Fruit fly (Drosophila melanogaster) whole organism, wandering third instar larva: Measurements from ENCODE around the gene Mur2B.

Experiments used
- CG32264 ChIP-seq: fragments of 200-800 bp; sonication (Bioruptor generic); optimal IDR thresholded peaks from 2 replicates; lab custom pipeline; 2016; ENCODE audit warnings: missing biosample characterization, missing genetic modification characterization
- CG9705 ChIP-seq: fragments of 200-800 bp; sonication (Bioruptor generic); optimal IDR thresholded peaks from 2 replicates; lab custom pipeline; 2018; ENCODE audit warnings: missing biosample characterization, mild to moderate bottlenecking, missing genetic modification characterization
- CrebA ChIP-seq: fragments of 200-800 bp; sonication (Bioruptor generic); optimal IDR thresholded peaks from 2 replicates; lab custom pipeline; 2016; ENCODE audit warnings: missing biosample characterization, mild to moderate bottlenecking, missing genetic modification characterization, borderline replicate concordance
- GATAd ChIP-seq: sonication (Bioruptor generic); optimal IDR thresholded peaks from 2 replicates; lab custom pipeline; 2016; ENCODE audit warnings: missing biosample characterization, missing genetic modification characterization
- HLH106 ChIP-seq: fragments of 200-800 bp; optimal IDR thresholded peaks from 3 replicates; lab custom pipeline; 2019; ENCODE audit warnings: missing biosample characterization, mild to moderate bottlenecking, missing genetic modification characterization, moderate library complexity
- Hnf4 ChIP-seq: fragments of 200-800 bp; sonication (Bioruptor generic); optimal IDR thresholded peaks from 2 replicates; lab custom pipeline; 2016; ENCODE audit warnings: missing biosample characterization, mild to moderate bottlenecking, missing genetic modification characterization
- Hr78 ChIP-seq: fragments of >200 bp; optimal IDR thresholded peaks from 2 replicates; lab custom pipeline; 2017; ENCODE audit warnings: missing biosample characterization, missing genetic modification characterization
- Hr83 ChIP-seq: fragments of 200-300 bp; sonication (Bioruptor generic); optimal IDR thresholded peaks from 2 replicates; lab custom pipeline; 2016; ENCODE audit warnings: missing biosample characterization, mild to moderate bottlenecking, missing genetic modification characterization, moderate library complexity; ENCODE audit not compliant: poor library complexity, severe bottlenecking
- Jra ChIP-seq: sonication (Bioruptor generic); optimal IDR thresholded peaks from 2 replicates; lab custom pipeline; 2016; ENCODE audit warnings: missing biosample characterization, missing genetic modification characterization
- Mio ChIP-seq: sonication (Bioruptor generic); optimal IDR thresholded peaks from 2 replicates; lab custom pipeline; 2016; ENCODE audit warnings: missing biosample characterization, missing genetic modification characterization
- Myc ChIP-seq: fragments of >200 bp; optimal IDR thresholded peaks from 2 replicates; lab custom pipeline; 2017
- N ChIP-seq: fragments of >200 bp; optimal IDR thresholded peaks from 2 replicates; lab custom pipeline; 2018; ENCODE audit warnings: missing biosample characterization, missing external identifiers, missing genetic modification characterization
- Rel ChIP-seq, 2 experiments: fragments of 200-800 bp; sonication (Bioruptor generic) in 1 of 2; optimal IDR thresholded peaks; 2 replicates in 1 of 2; 3 replicates in 1 of 2; lab custom pipeline; 2016 to 2019; ENCODE audit warnings: mild to moderate bottlenecking in 2 of 2, missing biosample characterization in 2 of 2, missing genetic modification characterization in 2 of 2, moderate library complexity in 1 of 2
- Sp1 ChIP-seq: fragments of 200-800 bp; sonication (Bioruptor generic); optimal IDR thresholded peaks from 3 replicates; lab custom pipeline; 2019; ENCODE audit warnings: missing biosample characterization, mild to moderate bottlenecking, missing genetic modification characterization, moderate library complexity
- br ChIP-seq: fragments of 200-800 bp; sonication (Bioruptor generic); optimal IDR thresholded peaks from 2 replicates; lab custom pipeline; 2016; ENCODE audit warnings: missing biosample characterization, missing genetic modification characterization
- brk ChIP-seq: fragments of 200-800 bp; sonication (Bioruptor generic); optimal IDR thresholded peaks from 2 replicates; lab custom pipeline; 2016; ENCODE audit warnings: missing biosample characterization, mild to moderate bottlenecking, missing genetic modification characterization
- dl ChIP-seq, 2 experiments: fragments of 175-275, 200-275 bp in 1 of 2; fragments of 200-275 bp in 1 of 2; sonication (Bioruptor generic); optimal IDR thresholded peaks; lab custom pipeline; 2018; ENCODE audit warnings: mild to moderate bottlenecking in 2 of 2, missing biosample characterization in 2 of 2, missing genetic modification characterization in 2 of 2, moderate library complexity in 2 of 2; ENCODE audit not compliant: partially characterized antibody in 2 of 2, insufficient read depth in 1 of 2
- dmrt93B ChIP-seq: fragments of 200-800 bp; sonication (Bioruptor generic); optimal IDR thresholded peaks from 2 replicates; lab custom pipeline; 2018; ENCODE audit warnings: missing biosample characterization, mild to moderate bottlenecking, missing genetic modification characterization
- dsf ChIP-seq: sonication (Bioruptor generic); optimal IDR thresholded peaks from 2 replicates; lab custom pipeline; 2016; ENCODE audit warnings: missing biosample characterization, missing genetic modification characterization, borderline replicate concordance
- ey ChIP-seq: fragments of 200-800 bp; sonication (Bioruptor generic); optimal IDR thresholded peaks from 2 replicates; lab custom pipeline; 2016; ENCODE audit warnings: missing biosample characterization, missing genetic modification characterization
- foxo ChIP-seq, 2 experiments: fragments of 200-800 bp; sonication (Bioruptor generic); optimal IDR thresholded peaks; 2 replicates in 1 of 2; 3 replicates in 1 of 2; lab custom pipeline; 2016 to 2017; ENCODE audit warnings: missing biosample characterization in 2 of 2, missing genetic modification characterization in 2 of 2
- fru ChIP-seq: fragments of 200-800 bp; sonication (Bioruptor generic); optimal IDR thresholded peaks from 3 replicates; lab custom pipeline; 2016; ENCODE audit warnings: missing biosample characterization, mild to moderate bottlenecking, missing genetic modification characterization
- h ChIP-seq: fragments of 200-800 bp; sonication (Bioruptor generic); optimal IDR thresholded peaks from 3 replicates; lab custom pipeline; 2016; ENCODE audit warnings: missing biosample characterization, mild to moderate bottlenecking, missing genetic modification characterization
- lola ChIP-seq: fragments of >200 bp; optimal IDR thresholded peaks from 2 replicates; lab custom pipeline; 2017; ENCODE audit warnings: missing biosample characterization, missing genetic modification characterization
- pan ChIP-seq: fragments of >200 bp; optimal IDR thresholded peaks from 2 replicates; lab custom pipeline; 2017
- psq ChIP-seq: fragments of 200-800 bp; sonication (Bioruptor generic); optimal IDR thresholded peaks from 3 replicates; lab custom pipeline; 2017; ENCODE audit warnings: missing biosample characterization, mild to moderate bottlenecking, missing genetic modification characterization, moderate library complexity
- rgr ChIP-seq: fragments of 200-800 bp; sonication (Bioruptor generic); optimal IDR thresholded peaks from 3 replicates; lab custom pipeline; 2016; ENCODE audit warnings: missing biosample characterization, mild to moderate bottlenecking, missing genetic modification characterization
- sage ChIP-seq: fragments of 200-800 bp; sonication (Bioruptor generic); optimal IDR thresholded peaks from 2 replicates; lab custom pipeline; 2016; ENCODE audit warnings: missing biosample characterization, mild to moderate bottlenecking, missing genetic modification characterization
- sv ChIP-seq: fragments of 200-800 bp; sonication (Bioruptor generic); optimal IDR thresholded peaks from 3 replicates; lab custom pipeline; 2016; ENCODE audit warnings: missing biosample characterization, missing genetic modification characterization
- tai ChIP-seq: sonication (Bioruptor generic); optimal IDR thresholded peaks from 2 replicates; lab custom pipeline; 2016; ENCODE audit warnings: missing biosample characterization, missing genetic modification characterization
- woc ChIP-seq: sonication (Bioruptor generic); optimal IDR thresholded peaks from 2 replicates; lab custom pipeline; 2016; ENCODE audit warnings: missing biosample characterization, mild to moderate bottlenecking, missing genetic modification characterization

Mur2B gene

DNA sequence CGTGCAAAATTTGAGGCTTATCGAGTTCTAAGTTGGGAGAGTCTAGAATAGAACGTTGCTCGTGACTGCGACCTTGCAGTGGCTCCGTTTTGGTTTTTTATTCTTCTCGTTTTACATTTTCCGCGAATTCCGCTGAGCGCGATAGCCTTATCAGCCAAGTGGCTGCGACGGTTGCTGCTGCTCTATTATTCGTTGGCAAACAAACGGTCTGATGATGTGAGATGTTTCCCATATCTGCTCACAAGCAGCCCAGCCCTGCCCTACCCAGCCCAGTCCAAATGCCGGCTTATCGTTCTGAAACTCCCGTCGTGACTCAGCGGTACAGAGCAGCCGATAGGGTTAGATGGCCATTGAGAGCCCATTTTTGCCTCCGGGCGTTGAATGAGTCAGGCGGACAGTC is 188.2 kb downstream of the Mur2B start:
- TF ChIP-seq Rel (GFP tag; optimal IDR thresholded peaks at IDR 0.05; lab: Kevin White, UChicago) = no peak
- TF ChIP-seq Rel (tag; optimal IDR thresholded peaks at IDR 0.05; lab: Kevin White, UChicago) = peak; percentile 33
- TF ChIP-seq CG32264 (GFP tag; lab: Kevin White, UChicago) = no peak
- TF ChIP-seq, all 38 proteins: peak for 1

DNA sequence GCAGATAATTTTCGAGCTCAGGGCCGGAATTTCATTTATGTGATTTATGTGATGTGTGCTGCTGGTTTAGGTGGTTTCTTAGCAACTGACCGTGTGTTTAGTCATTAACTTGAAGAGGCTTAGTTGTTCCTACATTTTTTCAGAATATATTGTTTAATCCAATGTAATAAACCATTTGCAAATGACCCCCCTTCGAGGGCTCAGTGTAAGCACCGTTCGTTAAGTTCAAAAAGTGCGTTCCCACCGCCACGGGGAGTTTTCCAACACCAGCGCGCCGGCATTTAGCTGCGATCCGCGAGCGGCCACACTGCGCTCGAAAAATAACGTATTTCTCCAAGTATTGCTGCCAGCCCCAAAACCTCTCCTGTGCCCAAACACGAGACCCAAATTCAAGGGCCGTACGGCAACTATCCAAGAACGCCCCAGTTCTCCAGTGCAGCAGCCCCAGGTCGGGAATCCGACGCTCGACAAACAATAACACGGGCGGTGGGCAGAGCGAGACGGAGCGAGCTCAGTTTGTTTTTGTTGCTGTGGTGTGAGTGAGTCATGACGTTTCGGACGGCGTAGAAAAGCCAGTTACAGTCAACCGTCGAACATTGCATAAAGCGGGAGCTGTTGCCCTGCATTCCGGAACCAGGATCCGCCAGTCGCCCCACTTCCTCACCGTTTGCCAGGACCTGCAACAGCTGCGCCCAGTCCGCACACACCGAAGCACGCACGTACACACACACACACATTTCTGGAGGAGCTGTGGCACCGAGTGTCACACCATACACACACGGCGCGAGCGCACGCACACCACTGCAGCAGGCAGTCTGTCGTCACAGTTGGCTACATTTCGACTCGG is 190.1 kb downstream of the Mur2B start, which contains the start of gene rush:
rush (plus strand) TSS at position 277 of the 847 bp plus-strand sequence.
- peak; percentile 31 for TF ChIP-seq ey
- peak; percentile 29 for TF ChIP-seq CG9705 (GFP tag; lab: Kevin White, UChicago)
- TF ChIP-seq rgr (GFP tag; lab: Kevin White, UChicago) = peak; percentile 42
- TF ChIP-seq sage (GFP tag; lab: Kevin White, UChicago) = no peak
- peak; percentile 13 for TF ChIP-seq Jra (GFP tag; lab: Kevin White, UChicago)
- peak; percentile 45 for TF ChIP-seq HLH106
- TF ChIP-seq Rel (GFP tag; optimal IDR thresholded peaks at IDR 0.05; lab: Kevin White, UChicago) = no peak
- TF ChIP-seq Rel (tag; optimal IDR thresholded peaks at IDR 0.05; lab: Kevin White, UChicago) = peak; percentile 31
- peak; percentile 9 for TF ChIP-seq Hr83
- peak; percentile 28 for TF ChIP-seq Sp1 (GFP tag; lab: Kevin White, UChicago)
- TF ChIP-seq foxo (GFP tag; optimal IDR thresholded peaks at IDR 0.05; lab: Kevin White, UChicago) = peak in 1 of 2 experiments; percentile 57
- TF ChIP-seq h (GFP tag; lab: Kevin White, UChicago) = peak; percentile 21
- no peak for TF ChIP-seq Hnf4 (GFP tag; lab: Kevin White, UChicago)
- peak; percentile 23 for TF ChIP-seq br (GFP tag; lab: Kevin White, UChicago)
- TF ChIP-seq psq = no peak
- no peak for TF ChIP-seq lola (GFP tag; lab: Kevin White, UChicago)
- peak; percentile 42 for TF ChIP-seq fru

dm6 chrX:1476848-1477247 is 191.7 kb downstream of the Mur2B start, which contains the start of the genes Rab27 and mei-38:
Gene Rab27 (minus strand): TSS chrX:1476974.
Gene mei-38 (plus strand): TSS chrX:1477063.
- TF ChIP-seq tai (GFP tag; lab: Kevin White, UChicago) (no peak), Hr78 (GFP tag; lab: Kevin White, UChicago) (no peak), psq (peak; percentile 3), pan (lab: Kevin White, UChicago) (no peak), rgr (GFP tag; lab: Kevin White, UChicago) (peak; percentile 48), Myc (lab: Kevin White, UChicago) (peak; percentile 17), dsf (GFP tag; lab: Kevin White, UChicago) (no peak), foxo (GFP tag; optimal IDR thresholded peaks at IDR 0.05; lab: Kevin White, UChicago) (peak in 1 of 2 experiments; percentile 39), fru (peak; percentile 30), brk (GFP tag; lab: Kevin White, UChicago) (no peak), Hr83 (peak; percentile 43), Mio (no peak), Rel (GFP tag; optimal IDR thresholded peaks at IDR 0.05; lab: Kevin White, UChicago) (no peak), Rel (tag; optimal IDR thresholded peaks at IDR 0.05; lab: Kevin White, UChicago) (no peak), sv (GFP tag; lab: Kevin White, UChicago) (no peak), br (GFP tag; lab: Kevin White, UChicago) (peak; percentile 42), h (GFP tag; lab: Kevin White, UChicago) (peak; percentile 50), CrebA (no peak)

DNA sequence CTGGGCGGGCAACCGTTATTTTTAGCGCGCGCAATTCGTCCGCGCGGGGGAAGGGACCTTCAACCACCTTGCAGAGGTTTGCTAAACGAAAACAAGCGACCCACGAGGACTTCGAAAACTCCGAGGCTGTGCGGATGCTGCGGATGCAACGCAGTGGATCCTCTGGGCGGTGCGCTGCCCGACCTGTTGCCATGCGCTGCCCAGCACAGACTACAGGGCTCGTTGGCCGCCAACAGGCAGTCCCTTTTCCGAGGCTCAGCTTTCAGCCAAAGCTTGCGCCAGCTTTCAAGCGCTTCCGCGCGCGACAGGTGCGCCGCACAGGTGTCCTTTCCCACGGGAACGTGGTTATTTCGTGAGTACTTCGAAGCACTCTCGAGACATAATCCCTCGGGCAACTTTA is 192.2 kb downstream of the Mur2B start:
- no peak for TF ChIP-seq lola (GFP tag; lab: Kevin White, UChicago)
- TF ChIP-seq woc = no peak
- no peak for TF ChIP-seq Rel (GFP tag; optimal IDR thresholded peaks at IDR 0.05; lab: Kevin White, UChicago)
- no peak for TF ChIP-seq Rel (tag; optimal IDR thresholded peaks at IDR 0.05; lab: Kevin White, UChicago)
- no peak for TF ChIP-seq dmrt93B (GFP tag; lab: Kevin White, UChicago)
- no peak for TF ChIP-seq N
- no peak for TF ChIP-seq Hr78 (GFP tag; lab: Kevin White, UChicago)
- TF ChIP-seq Mio = no peak
- no peak for TF ChIP-seq Myc (lab: Kevin White, UChicago)
- no peak for TF ChIP-seq CG32264 (GFP tag; lab: Kevin White, UChicago)
- TF ChIP-seq dsf (GFP tag; lab: Kevin White, UChicago) = no peak
- TF ChIP-seq CrebA = no peak
- no peak for TF ChIP-seq rgr (GFP tag; lab: Kevin White, UChicago)
- no peak for TF ChIP-seq psq
- TF ChIP-seq sage (GFP tag; lab: Kevin White, UChicago) = no peak
- no peak for TF ChIP-seq ey
- TF ChIP-seq GATAd (GFP tag; lab: Kevin White, UChicago) = no peak
- TF ChIP-seq sv (GFP tag; lab: Kevin White, UChicago) = no peak
- no peak for TF ChIP-seq brk (GFP tag; lab: Kevin White, UChicago)
- no peak for TF ChIP-seq dl (GFP tag; optimal IDR thresholded peaks at IDR 0.05; lab: Kevin White, UChicago; ENCODE audit: insufficient read depth in 1 of 2, partially characterized antibody in 2 of 2)
- TF ChIP-seq HLH106 = no peak
